Worm (Caenorhabditis elegans) whole organism, midembryonic: ENCODE measurements around the gene Y32B12B.2.
"Not testable (repeated sequence)": the region's sequence is repeated elsewhere in the genome, so short reads cannot be mapped to it uniquely, and the experiment has no call there.

Experiments used
- T22C8.4 ChIP-seq: fragments of 200-800 bp; sonication (Bioruptor generic); IDR thresholded peaks from 2 replicates; pipeline ENCODE4 v1.3.6; 2022; ENCODE audit warnings: missing genetic modification characterization, missing compliant biosample characterization
- cog-1 ChIP-seq: sonication (generic microtip); optimal IDR thresholded peaks from 2 replicates; lab custom pipeline; 2016; ENCODE audit warnings: missing genetic modification characterization, missing compliant biosample characterization
- flt-1 ChIP-seq: fragments of 200-800 bp; sonication (Bioruptor generic); IDR thresholded peaks from 2 replicates; pipeline ENCODE4 v1.3.6; 2022; ENCODE audit warnings: missing genetic modification characterization, missing compliant biosample characterization
- klf-2 ChIP-seq: fragments of 200-800 bp; sonication (Bioruptor generic); conservative IDR thresholded peaks from 2 replicates; pipeline ENCODE4 v1.3.6; 2022; ENCODE audit warnings: missing genetic modification reagents, missing genetic modification characterization, missing compliant biosample characterization
- med-1 ChIP-seq: sonication (generic microtip); optimal IDR thresholded peaks from 2 replicates; lab custom pipeline; 2017; ENCODE audit warnings: missing genetic modification characterization, mild to moderate bottlenecking, missing compliant biosample characterization, antibody characterized with exemption, missing genetic modification reagents; ENCODE audit not compliant: insufficient read depth
- ref-1 ChIP-seq: fragments of 200-800 bp; sonication (Bioruptor generic); conservative IDR thresholded peaks from 2 replicates; pipeline ENCODE4 v1.3.6; 2022; ENCODE audit warnings: missing genetic modification reagents, missing genetic modification characterization, missing compliant biosample characterization
- tab-1 ChIP-seq: fragments of 200-800 bp; sonication (Bioruptor generic); IDR thresholded peaks from 2 replicates; pipeline ENCODE4 v1.3.6; 2022; ENCODE audit warnings: missing genetic modification characterization, missing compliant biosample characterization
- ztf-23 ChIP-seq: fragments of 200-800 bp; sonication (Bioruptor generic); IDR thresholded peaks from 2 replicates; pipeline ENCODE4 v1.3.6; 2022; ENCODE audit warnings: missing genetic modification reagents, missing genetic modification characterization, missing compliant biosample characterization
- ztf-29 ChIP-seq: fragments of 200-800 bp; sonication (Bioruptor generic); IDR thresholded peaks from 2 replicates; pipeline ENCODE4 v1.3.6; 2022; ENCODE audit warnings: missing genetic modification reagents, missing genetic modification characterization, missing compliant biosample characterization

Y32B12B.2 gene

DNA sequence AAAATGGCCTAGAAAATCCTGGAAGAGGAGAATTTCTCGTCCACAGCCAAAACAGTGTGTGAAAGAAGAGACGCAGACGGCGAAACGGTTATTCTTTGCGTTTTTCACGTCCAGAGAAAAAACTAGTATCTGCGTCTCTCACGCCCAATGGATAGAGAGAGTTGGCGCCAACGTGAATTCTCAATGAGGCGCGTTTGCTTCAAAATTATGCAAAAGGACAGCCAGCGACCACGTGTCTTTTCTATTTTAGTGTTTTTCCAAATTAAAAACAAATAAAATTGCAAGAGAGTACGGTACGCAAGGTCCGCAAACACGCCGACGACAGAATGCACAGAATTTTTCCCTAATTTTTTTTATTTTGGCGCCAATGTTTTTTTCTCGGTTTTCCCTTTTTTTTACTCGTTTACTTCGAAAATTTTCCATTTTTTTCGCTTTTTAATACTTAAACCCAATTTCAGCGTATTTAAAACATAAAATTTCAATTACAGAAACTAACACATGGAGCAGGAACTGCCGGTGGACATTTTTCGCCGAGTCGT is at the start of gene Y32B12B.2:
Gene Y32B12B.2, plus strand, starts transcription at position 489 of the 539 bp plus-strand sequence.
- TF ChIP-seq flt-1, result 0 out of 2 replicates have a peak, but pooled peaks have one; percentile 27
- TF ChIP-seq tab-1 (GFP tag; lab: Robert Waterston, UW), result no peak
- no peak for TF ChIP-seq cog-1 (tag; lab: Kevin White, UChicago)

DNA sequence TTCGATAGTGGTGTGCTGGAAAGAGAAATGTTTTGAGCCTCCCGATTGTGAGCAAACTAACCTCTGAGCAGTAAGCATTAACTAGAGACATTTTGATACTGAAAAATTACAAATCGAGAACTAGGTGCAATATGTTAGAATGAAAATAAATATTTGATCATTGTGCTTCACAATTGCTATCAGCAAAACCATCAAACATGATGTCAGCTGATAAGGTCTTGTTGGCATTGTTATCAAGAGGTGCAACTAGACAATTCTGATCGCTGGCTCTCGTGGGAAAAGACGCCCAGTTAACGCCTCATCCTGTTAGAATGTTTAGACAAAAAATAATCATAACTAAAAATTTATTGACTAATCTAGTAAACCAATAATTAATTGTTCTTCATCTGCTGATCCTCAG is 43.8 kb upstream of the Y32B12B.2 start, which contains the start of gene comt-2:
Gene comt-2, minus strand, starts transcription at position 131 of the 400 bp plus-strand sequence.
- no peak for TF ChIP-seq ref-1 (GFP tag; lab: Robert Waterston, UW)
- no peak for TF ChIP-seq T22C8.4 (GFP tag; lab: Robert Waterston, UW)
- no peak for TF ChIP-seq flt-1
- no peak for TF ChIP-seq klf-2 (GFP tag; lab: Robert Waterston, UW)
- TF ChIP-seq ztf-23 (GFP tag; lab: Robert Waterston, UW), result no peak
- TF ChIP-seq cog-1 (tag; lab: Kevin White, UChicago), result no peak
- no peak for TF ChIP-seq ztf-29
- TF ChIP-seq tab-1 (GFP tag; lab: Robert Waterston, UW), result no peak
- TF ChIP-seq med-1 (GFP tag; lab: Kevin White, UChicago), result no peak

DNA sequence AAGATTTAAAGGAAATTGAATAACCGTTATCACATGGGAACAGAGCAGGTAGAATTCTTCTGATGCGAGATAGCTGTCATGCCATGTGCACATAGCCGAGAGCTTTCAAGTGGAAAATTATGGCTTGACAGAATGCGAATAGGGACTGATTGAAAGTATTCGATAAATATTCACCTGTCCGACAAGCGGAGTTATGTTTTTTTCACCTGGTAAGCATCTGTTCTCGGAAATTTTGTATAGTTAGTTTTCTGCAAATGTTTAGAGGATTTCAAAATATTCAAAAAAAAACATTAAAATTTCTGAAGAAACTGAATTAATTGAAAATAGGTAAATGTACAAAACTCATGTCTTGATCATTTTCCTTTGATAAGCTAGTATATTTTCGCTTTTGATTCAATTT is 40.7 kb upstream of the Y32B12B.2 start, which contains the start of gene srh-136:
Gene srh-136, minus strand, starts transcription at position 93 of the 400 bp plus-strand sequence.
- TF ChIP-seq tab-1 (GFP tag; lab: Robert Waterston, UW) (no peak), ztf-29 (no peak), ref-1 (GFP tag; lab: Robert Waterston, UW) (no peak), med-1 (GFP tag; lab: Kevin White, UChicago) (no peak), klf-2 (GFP tag; lab: Robert Waterston, UW) (no peak)

DNA sequence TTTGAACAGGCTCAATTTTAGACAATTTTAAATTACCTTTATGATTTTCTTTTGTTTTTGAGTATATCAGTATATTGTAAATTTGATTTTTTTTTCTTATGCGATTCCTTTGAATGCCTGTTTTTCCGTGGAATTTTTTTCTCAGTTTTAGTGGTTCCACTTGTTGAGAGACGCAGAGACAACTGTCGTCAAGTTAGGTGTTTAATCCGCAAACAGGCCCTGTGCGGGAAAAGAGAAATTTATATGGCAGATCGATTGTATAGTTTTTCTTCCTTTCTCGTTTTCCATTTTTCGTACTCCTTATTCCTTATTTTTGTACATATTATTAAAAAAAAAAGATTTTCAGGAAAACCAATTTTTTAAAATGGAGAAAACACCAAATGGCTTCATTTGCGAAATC is 39.2 kb upstream of the Y32B12B.2 start, which contains the start of gene F36D3.1:
Gene F36D3.1, plus strand, starts transcription at position 347 of the 400 bp plus-strand sequence.
- TF ChIP-seq ztf-23 (GFP tag; lab: Robert Waterston, UW), result no peak
- no peak for TF ChIP-seq flt-1
- TF ChIP-seq T22C8.4 (GFP tag; lab: Robert Waterston, UW), result no peak
- no peak for TF ChIP-seq cog-1 (tag; lab: Kevin White, UChicago)
- no peak for TF ChIP-seq klf-2 (GFP tag; lab: Robert Waterston, UW)
- TF ChIP-seq tab-1 (GFP tag; lab: Robert Waterston, UW), result no peak
- no peak for TF ChIP-seq ref-1 (GFP tag; lab: Robert Waterston, UW)
- no peak for TF ChIP-seq ztf-29

DNA sequence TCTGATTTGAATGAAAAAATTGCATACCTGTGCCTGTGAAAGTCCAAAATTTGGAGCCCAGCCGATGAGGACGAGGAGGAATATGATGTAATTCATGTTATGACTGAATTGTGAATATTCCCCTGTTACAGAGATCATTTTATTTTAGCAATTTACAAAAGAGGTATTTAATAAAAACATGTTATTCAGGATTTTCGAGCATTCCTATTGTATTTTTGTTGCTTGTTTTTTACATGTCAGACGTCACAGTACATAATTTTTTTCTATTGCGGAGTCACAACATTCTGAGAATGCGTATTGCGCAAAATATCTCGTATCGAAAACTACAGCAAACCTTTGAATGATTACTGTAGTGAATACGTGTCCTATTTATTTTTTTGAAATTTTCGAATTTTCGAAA is 35.0 kb upstream of the Y32B12B.2 start, which contains the start of gene F36D3.14:
Gene F36D3.14, minus strand, starts transcription at position 101 of the 400 bp plus-strand sequence.
- no peak for TF ChIP-seq klf-2 (GFP tag; lab: Robert Waterston, UW)
- TF ChIP-seq ref-1 (GFP tag; lab: Robert Waterston, UW), result no peak
- no peak for TF ChIP-seq flt-1
- no peak for TF ChIP-seq med-1 (GFP tag; lab: Kevin White, UChicago)
- TF ChIP-seq cog-1 (tag; lab: Kevin White, UChicago), result no peak
- no peak for TF ChIP-seq ztf-23 (GFP tag; lab: Robert Waterston, UW)
- TF ChIP-seq T22C8.4 (GFP tag; lab: Robert Waterston, UW), result no peak
- no peak for TF ChIP-seq ztf-29
- no peak for TF ChIP-seq tab-1 (GFP tag; lab: Robert Waterston, UW)

DNA sequence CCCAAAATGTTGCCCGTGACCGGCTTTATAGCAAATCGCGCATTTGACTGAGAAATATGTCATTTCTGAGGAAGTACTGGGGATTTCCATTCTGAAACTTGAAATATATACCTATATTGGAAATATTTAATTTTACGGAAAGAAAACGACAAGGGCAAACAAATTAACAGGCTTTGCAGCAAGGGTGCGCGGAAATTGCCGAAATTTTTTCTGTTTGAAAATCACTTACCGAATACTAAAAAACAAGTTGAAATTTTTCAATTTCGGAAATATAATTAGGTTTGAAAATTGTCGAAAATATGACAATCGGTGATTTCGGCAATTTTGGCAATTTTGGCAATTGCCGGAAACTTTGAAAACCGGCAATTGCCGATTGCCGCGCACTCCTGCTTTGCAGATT is 32.4 kb upstream of the Y32B12B.2 start, which contains the start of gene nhr-54:
Gene nhr-54, minus strand, starts transcription at position 101 of the 400 bp plus-strand sequence.
- TF ChIP-seq tab-1 (GFP tag; lab: Robert Waterston, UW), result no peak
- no peak for TF ChIP-seq med-1 (GFP tag; lab: Kevin White, UChicago)
- TF ChIP-seq cog-1 (tag; lab: Kevin White, UChicago), result no peak
- no peak for TF ChIP-seq ref-1 (GFP tag; lab: Robert Waterston, UW)
- TF ChIP-seq ztf-23 (GFP tag; lab: Robert Waterston, UW), result no peak
- TF ChIP-seq flt-1, result no peak
- TF ChIP-seq T22C8.4 (GFP tag; lab: Robert Waterston, UW), result no peak
- TF ChIP-seq klf-2 (GFP tag; lab: Robert Waterston, UW), result no peak
- TF ChIP-seq ztf-29, result no peak

DNA sequence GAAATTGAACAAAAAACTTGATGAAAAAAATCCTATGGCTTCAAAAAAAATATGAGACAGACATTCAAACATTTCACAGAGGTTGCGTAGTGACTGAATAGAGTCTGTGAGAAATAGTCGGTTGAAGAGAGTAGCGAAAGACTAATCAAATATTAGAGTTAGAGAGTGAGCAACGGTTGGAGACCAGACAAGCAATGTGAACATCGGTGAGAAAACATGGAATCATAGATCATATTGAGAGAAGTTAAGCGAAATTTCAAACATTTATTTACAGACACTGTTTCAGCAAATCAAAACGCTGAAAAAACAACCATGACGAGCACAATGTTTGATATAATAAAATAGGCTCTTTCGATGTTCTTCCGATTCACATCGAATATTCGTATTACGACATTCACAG is 31.5 kb upstream of the Y32B12B.2 start:
- no peak for TF ChIP-seq flt-1
- TF ChIP-seq cog-1 (tag; lab: Kevin White, UChicago), result no peak
- TF ChIP-seq ztf-29, result no peak
- no peak for TF ChIP-seq T22C8.4 (GFP tag; lab: Robert Waterston, UW)
- TF ChIP-seq tab-1 (GFP tag; lab: Robert Waterston, UW), result no peak
- no peak for TF ChIP-seq ref-1 (GFP tag; lab: Robert Waterston, UW)
- no peak for TF ChIP-seq ztf-23 (GFP tag; lab: Robert Waterston, UW)
- TF ChIP-seq med-1 (GFP tag; lab: Kevin White, UChicago), result no peak
- TF ChIP-seq klf-2 (GFP tag; lab: Robert Waterston, UW), result no peak

DNA sequence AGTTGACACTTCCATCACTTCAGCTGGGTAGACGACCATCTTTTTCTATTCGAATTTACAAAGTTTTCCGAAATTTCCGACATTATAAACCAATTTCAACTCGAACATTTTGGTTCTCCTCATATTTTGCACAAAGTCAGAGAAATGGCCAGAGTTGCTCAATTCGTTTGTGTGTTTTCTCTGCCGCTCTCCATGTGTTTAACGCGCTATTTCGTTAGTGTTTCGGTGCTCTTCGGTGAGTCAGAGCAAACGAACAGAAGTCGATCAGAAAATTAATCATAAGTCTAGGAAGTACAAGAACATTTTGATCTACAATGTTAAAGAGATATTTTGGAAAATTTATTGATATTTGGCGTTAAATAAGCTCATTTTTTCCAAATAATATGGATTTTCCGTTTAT is 29.5 kb upstream of the Y32B12B.2 start, which contains the start of gene srr-3:
Gene srr-3, minus strand, starts transcription at position 101 of the 400 bp plus-strand sequence.
- TF ChIP-seq cog-1 (tag; lab: Kevin White, UChicago) (no peak), ref-1 (GFP tag; lab: Robert Waterston, UW) (no peak), med-1 (GFP tag; lab: Kevin White, UChicago) (no peak), T22C8.4 (GFP tag; lab: Robert Waterston, UW) (no peak), ztf-23 (GFP tag; lab: Robert Waterston, UW) (no peak), ztf-29 (no peak), tab-1 (GFP tag; lab: Robert Waterston, UW) (no peak), flt-1 (no peak), klf-2 (GFP tag; lab: Robert Waterston, UW) (no peak)

DNA sequence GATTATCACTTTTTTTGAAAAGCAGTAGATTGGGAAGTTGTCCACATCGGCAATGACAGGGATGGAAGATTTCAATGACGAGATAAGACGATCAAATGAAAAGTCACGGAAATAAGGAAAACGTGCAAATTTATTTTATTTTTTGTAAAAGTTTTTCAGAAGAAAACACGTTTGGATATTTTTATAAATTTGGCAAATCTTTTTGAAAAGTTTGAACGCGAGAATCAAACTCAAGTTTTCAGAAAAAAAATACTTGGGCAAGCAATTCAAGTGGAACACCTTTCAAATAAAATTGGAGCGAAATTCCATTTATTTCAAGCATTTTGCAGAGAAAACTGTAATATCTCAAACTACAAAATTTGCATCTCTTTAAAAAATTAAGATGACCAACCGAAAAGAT is 23.1 kb upstream of the Y32B12B.2 start, which contains the start of gene F36D3.5:
Gene F36D3.5, minus strand, starts transcription at position 101 of the 400 bp plus-strand sequence.
- not testable (repeated sequence) for TF ChIP-seq tab-1 (GFP tag; lab: Robert Waterston, UW); ref-1 (GFP tag; lab: Robert Waterston, UW); ztf-29
